Fruit fly (Drosophila melanogaster): ENCODE data around the gene Pif1.

dm6 chr2L:3438078-3438477, 31.7 kb downstream of the Pif1 start:
- TF ChIP-seq CTCF (optimal IDR thresholded peaks at IDR 0.05) = no peak
- no peak for TF ChIP-seq CG8478 (optimal IDR thresholded peaks at IDR 0.05)

Measured in S2 (cell line).